Fruit fly (Drosophila melanogaster) ovary, adult (tissue): ENCODE results near the gene Mesh1.

Source experiments
- CG17801 ChIP-seq: fragments of 200-800 bp; optimal IDR thresholded peaks from 2 replicates; lab custom pipeline; 2019; ENCODE audit warnings: missing biosample characterization, mild to moderate bottlenecking, missing genetic modification characterization, moderate library complexity; ENCODE audit not compliant: partially characterized antibody

Gene Mesh1

dm6 chr3R:29217309-29217708 is 15.0 kb upstream of the Mesh1 start:
- no peak for TF ChIP-seq CG17801 (GFP tag; lab: Kevin White, UChicago)

dm6 chr3R:29216484-29216863 is 14.1 kb upstream of the Mesh1 start:
- no peak for TF ChIP-seq CG17801 (GFP tag; lab: Kevin White, UChicago)

DNA sequence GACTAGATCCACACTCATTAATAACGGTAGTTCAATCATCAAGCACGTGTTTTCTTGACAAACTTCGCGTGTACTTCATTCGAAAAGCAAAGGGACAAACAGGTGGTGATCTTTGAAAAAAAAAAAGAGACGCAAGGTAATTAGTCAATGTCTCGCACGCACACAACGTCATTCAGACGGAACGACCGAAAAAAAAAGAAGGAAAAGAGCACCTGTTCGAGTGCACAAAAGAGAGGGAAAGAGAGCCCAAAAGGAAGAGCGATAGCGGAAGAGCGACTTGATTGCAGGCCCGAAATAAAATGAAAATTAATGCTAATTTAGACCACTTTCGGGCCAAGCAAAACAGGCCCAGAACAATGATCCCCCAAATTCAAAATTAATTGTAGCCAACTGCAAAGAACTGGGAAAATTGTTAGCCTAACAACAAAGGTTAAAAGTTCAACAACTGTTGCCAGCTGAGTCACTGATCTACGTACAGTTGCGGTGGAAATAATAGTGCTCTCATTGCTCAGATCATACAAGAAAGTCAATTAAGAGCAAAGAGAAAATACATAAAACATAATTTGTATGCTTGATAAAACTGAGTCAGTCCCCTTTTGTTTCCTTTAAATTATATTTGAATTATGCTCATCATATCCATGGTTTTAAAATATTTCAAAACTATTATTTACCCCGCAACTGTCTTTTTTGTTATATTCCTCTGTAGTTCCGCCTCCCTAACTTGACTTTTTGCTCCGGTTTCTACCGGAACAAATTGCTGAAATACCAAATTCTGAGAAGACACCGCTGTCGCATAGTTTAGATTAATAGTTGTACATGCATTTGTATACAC is 13.5 kb upstream of the Mesh1 start:
- no peak for TF ChIP-seq CG17801 (GFP tag; lab: Kevin White, UChicago)

DNA sequence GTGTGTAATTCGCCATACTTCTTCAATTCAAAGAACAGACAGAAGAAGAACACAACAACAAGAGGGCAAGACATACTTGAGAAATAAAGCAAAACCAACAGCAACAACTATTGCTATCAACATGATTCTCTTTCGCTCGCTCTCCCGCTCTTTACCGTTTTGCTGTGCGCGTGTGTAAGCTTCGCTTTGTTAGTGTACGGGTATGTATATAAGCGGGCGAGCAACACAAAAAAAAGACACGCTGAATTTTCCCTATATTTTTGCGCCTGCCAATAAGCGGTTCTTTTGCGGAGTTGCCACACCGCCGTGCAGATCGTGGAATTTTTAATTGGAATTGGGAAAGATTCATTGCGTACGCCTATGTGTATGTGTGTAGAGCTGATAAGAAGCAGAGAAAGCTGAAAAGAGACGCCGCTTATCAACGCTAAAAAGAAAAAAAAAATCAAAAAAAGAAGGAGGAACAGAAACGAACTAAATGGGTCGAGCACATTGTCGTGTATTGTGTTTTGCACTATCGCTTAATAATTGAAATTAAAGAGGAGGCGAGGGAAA is 12.7 kb upstream of the Mesh1 start:
- peak; percentile 77 for TF ChIP-seq CG17801 (GFP tag; lab: Kevin White, UChicago)

DNA sequence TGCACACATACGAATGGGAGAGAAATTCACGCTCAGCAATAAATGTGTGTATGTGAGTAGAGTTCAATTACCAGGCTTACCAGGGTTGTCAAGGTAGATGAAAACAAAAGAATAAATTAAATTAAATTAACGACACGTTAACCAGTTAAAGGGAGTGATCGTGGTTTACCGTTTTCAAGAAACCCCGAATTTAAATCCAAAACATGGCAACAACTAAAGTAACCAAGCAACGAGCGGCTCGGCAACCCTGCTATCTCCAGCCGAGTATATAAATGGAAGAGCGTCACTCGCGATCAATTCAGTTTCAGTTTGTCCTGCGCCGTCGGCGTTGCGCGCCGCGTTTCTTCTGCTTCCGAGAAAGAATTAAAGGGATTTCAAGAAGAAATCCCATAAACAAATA is 11.9 kb upstream of the Mesh1 start:
- peak; percentile 100 for TF ChIP-seq CG17801 (GFP tag; lab: Kevin White, UChicago)

DNA sequence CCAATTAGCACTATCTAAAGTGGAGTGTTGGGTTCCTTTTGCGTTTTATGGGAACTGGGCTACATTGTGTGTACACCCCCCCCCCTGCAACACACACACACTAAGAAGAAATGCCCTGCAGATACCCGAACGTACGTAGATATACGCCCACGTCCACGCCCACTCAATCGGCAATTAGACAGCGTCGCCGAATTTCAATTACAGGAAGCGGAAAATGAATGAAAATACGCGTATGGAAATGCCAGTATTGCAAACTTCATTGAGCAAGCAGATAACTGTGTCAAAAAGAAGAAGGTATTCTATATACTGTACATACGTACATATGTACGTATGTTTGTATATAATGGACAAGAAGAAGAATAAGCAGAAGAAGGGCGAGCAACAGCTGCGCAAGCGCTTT is 11.1 kb upstream of the Mesh1 start:
- TF ChIP-seq CG17801 (GFP tag; lab: Kevin White, UChicago): no peak

DNA sequence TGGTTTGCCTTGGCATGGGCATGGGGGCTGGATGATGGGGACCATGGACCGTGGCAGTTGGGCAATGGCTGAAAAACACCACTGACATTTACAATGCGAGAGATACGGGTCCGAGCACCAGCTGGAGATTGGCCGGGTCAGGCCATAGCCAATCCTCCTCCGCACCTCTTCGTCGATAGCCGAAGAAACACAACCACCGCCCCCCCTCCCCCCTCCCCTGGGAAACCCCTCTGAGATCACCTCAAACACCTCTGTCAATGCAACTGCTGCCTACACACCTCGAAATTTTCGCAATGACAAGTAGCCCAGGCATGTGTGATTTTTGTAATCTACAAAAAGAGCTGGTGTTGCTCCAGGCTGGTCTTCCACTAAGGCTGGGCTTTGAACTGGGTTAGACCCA is 10.2 kb upstream of the Mesh1 start:
- no peak for TF ChIP-seq CG17801 (GFP tag; lab: Kevin White, UChicago)

DNA sequence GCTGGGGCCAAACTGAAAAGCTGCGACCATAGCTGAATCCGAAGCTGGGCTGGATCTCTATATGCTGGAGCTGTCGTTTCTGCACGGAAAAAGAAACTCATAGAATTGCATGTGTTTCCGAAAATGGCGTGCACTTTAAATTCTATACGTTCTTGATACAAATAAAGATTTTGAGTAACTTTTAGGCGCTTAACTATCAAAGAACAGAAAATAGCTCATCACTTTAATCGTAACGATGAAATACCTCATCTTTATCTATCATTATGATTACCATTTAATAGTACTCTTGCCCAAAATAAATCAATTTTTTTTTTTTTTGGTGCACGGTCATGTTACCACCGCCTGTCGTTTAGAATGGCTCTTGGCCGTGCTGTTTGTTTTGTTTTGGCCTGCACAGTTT is 9.4 kb upstream of the Mesh1 start:
- no peak for TF ChIP-seq CG17801 (GFP tag; lab: Kevin White, UChicago)

DNA sequence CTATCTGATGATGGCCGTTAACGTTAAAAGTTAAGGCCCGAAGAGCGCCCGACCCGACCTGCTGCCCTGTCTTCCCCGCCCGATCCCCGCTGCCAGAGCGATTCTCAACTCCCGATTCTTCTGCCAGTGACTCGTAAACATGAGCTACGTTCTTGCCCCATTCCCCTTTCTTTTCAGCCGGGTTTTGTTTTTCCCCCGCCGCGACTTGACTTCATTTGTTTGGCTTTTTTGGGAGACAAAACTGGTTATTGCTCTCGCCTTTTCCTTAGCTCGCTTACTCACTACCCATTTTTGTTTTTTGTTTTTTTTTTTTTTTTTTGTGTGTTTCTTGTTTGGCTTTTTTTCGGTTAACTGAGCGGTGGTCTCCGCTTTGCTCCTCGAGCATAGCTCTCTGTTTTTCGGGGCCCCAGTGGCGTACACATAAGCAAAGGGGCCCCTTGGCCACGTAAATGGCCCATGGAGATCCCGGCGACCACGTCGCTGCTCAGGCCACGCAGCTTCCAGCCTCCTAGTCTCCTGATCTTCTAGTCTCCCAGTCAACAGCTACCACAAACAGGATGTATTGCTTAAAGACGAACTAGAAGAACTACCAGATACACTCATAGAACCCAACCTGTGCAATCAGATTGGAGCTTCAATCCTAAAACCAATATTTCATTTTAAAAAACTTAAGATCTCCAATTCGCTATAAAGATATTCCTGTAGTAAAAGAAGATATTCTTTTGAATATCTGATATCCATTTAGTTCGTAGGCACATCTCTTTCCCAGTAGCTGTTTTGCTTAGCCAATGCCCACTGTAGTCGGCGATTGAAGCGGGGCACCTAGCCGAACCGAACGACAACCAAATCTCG is 8.4 kb upstream of the Mesh1 start:
- no peak for TF ChIP-seq CG17801 (GFP tag; lab: Kevin White, UChicago)

DNA sequence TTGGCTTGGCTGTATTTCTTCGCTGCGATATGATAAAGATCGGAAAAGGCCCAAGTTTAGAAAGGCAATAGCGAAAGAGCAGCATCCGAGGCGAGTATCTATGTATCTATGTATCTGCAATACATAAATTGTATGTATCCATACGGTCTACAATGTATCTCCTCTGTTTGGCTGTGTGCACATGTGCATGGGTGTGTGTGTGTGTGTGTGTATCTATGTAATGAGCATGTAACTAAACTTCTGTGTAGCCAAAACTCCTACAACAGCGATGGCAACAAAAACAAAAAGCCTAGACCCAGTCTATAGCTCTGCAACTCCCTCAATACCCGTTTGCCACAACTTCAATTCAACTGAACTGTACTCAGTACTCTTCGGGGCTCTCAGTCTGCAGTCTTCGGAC is 7.8 kb upstream of the Mesh1 start:
- no peak for TF ChIP-seq CG17801 (GFP tag; lab: Kevin White, UChicago)

- peak; percentile 45 for TF ChIP-seq CG17801 (GFP tag; lab: Kevin White, UChicago)
These were observed 5.7 kb upstream of the Mesh1 start for dm6 chr3R:29207996-29208395.

DNA sequence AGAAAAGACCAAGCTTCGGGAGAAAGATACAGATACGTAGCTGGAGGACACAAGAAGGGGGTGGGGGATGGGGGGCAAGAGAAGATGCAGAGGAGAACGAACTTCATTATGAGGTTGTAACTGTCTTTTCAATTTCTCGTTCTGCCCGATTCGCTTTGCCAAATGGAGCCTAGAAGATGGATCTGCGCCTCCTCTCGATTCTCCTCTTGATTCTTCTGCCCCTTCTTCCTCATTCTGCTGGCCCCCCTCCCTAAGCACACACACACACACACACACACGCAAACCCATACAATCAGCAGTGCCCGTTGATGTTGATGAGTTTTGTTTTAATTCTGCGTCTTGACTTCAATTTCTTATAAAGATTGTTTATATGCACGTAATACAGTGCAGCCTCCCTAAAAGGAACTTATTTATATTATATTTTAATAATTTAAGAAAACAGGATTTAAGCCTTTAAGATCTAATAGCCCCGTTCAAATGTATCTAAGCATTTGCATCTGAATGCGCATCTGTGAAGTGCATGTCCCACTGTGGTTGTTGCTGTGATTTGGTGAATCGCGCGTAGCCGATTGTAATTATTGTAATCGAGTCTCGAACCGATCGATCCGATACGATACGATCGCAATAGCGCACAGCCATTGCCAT is 4.8 kb upstream of the Mesh1 start:
- TF ChIP-seq CG17801 (GFP tag; lab: Kevin White, UChicago): peak; percentile 73

dm6 chr3R:29206198-29207011 is 4.1 kb upstream of the Mesh1 start:
- TF ChIP-seq CG17801 (GFP tag; lab: Kevin White, UChicago): no peak
